Fruit fly (Drosophila melanogaster): ENCODE measurements around the gene CG33725.
A peak's percentile ranks its signal among the peaks of the same experiment; 100 is the strongest.

The CG33725 gene

DNA sequence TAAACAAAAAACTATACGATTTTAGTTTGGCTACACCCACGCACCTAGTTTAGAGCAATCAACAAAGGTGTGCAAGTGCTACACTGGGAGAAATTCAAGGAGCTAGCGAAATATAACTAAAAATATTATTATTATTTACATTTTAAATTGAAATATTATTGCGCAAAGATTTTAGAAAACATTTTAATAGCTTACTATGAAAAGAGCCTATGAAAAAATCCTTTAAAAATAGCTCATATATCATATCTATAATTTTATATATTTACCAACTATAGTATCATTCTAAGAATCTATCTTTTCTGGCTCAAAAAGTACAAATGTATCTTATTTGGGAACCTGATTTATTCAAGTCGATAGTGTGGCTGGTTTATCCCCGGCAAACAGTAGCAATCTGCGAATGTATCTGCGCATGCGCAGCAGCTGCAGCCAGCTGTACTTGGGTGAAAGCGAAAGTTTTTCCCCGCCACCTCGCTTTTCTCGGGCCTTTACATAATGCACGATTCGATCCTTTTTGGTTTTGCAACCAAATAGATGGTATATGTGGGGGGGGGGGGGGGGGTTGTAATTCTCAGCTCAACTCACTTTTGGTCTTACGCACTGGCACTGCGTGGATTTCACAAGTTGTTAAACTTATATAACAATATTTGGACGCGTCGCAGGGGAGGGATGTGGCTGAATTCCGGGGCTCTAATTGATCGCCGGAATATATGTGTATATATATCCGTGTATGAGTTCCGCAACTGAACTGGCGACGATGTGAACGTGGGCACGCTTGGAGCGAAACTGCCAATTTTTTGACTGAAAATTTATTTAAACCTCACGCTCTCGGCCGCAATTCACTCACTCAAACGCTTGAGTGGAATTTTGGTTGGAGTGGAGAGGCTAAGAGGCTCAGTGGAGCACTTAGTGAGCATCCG lies 14.3 kb downstream of the CG33725 start, which contains the start of gene CG10657 (continued):
- no peak for TF ChIP-seq CG6813 (GFP tag; optimal IDR thresholded peaks at IDR 0.05)
- no peak for TF ChIP-seq corto (GFP tag; optimal IDR thresholded peaks at IDR 0.05)
- no peak for TF ChIP-seq ssp (GFP tag; IDR thresholded peaks at IDR 0.05)
- TF ChIP-seq CG11696 (GFP tag; IDR thresholded peaks at IDR 0.05): no peak
- no peak for TF ChIP-seq rib (GFP tag; IDR thresholded peaks at IDR 0.05)
- TF ChIP-seq CG10565 (GFP tag; optimal IDR thresholded peaks at IDR 0.05): no peak
- TF ChIP-seq CG18599 (GFP tag; optimal IDR thresholded peaks at IDR 0.05): no peak
- no peak for TF ChIP-seq CG6272 (GFP tag; IDR thresholded peaks at IDR 0.05)
- TF ChIP-seq CG1832 (GFP tag; optimal IDR thresholded peaks at IDR 0.05): no peak
- TF ChIP-seq CG10267 (tag; optimal IDR thresholded peaks at IDR 0.05): no peak
- TF ChIP-seq pan (optimal IDR thresholded peaks at IDR 0.05): no peak
- TF ChIP-seq pan (GFP tag; optimal IDR thresholded peaks at IDR 0.05 in 1 of 2, IDR thresholded peaks at IDR 0.05 in 1 of 2): no peak
- no peak for TF ChIP-seq CG12942 (GFP tag; optimal IDR thresholded peaks at IDR 0.05)
- TF ChIP-seq Scr (GFP tag; IDR thresholded peaks at IDR 0.05; ENCODE audit: partially characterized antibody): peak; percentile 29; the same call in 1 of the 2 replicates
- TF ChIP-seq CG13424 (tag; optimal IDR thresholded peaks at IDR 0.05): no peak
- no peak for TF ChIP-seq CG7556 (GFP tag; optimal IDR thresholded peaks at IDR 0.05)
- TF ChIP-seq cad (GFP tag; optimal IDR thresholded peaks at IDR 0.05): no peak
- no peak for TF ChIP-seq CG8924 (tag; optimal IDR thresholded peaks at IDR 0.05)
- no peak for TF ChIP-seq Hand (GFP tag; optimal IDR thresholded peaks at IDR 0.05)
- no peak for TF ChIP-seq lab (GFP tag; optimal IDR thresholded peaks at IDR 0.05)
- no peak for TF ChIP-seq CG2129 (GFP tag; IDR thresholded peaks at IDR 0.05; ENCODE audit: partially characterized antibody)
- TF ChIP-seq CG5953 (GFP tag; IDR thresholded peaks at IDR 0.05): no peak
- TF ChIP-seq CG15696 (tag; optimal IDR thresholded peaks at IDR 0.05): no peak
- TF ChIP-seq CG14441 (GFP tag; IDR thresholded peaks at IDR 0.05): peak; percentile 25; the same call in 1 of the 2 replicates
- TF ChIP-seq Pdp1 (GFP tag; optimal IDR thresholded peaks at IDR 0.05): peak in 1 of 2 experiments; percentile 92
- no peak for TF ChIP-seq Antp (GFP tag; optimal IDR thresholded peaks at IDR 0.05)
- TF ChIP-seq Jarid2 (GFP tag; optimal IDR thresholded peaks at IDR 0.05): peak; percentile 57
- no peak for TF ChIP-seq CG18619 (GFP tag; optimal IDR thresholded peaks at IDR 0.05)
- TF ChIP-seq CG2199 (GFP tag; IDR thresholded peaks at IDR 0.05): no peak
- 0 out of 3 replicates have a peak, but pooled peaks have one; percentile 21 for TF ChIP-seq otp (GFP tag; IDR thresholded peaks at IDR 0.05)
- no peak for TF ChIP-seq E2f2 (GFP tag; IDR thresholded peaks at IDR 0.05)
- no peak for TF ChIP-seq nerfin-1 (tag; optimal IDR thresholded peaks at IDR 0.05)
- TF ChIP-seq CG12071 (GFP tag; optimal IDR thresholded peaks at IDR 0.05): no peak
- no peak for TF ChIP-seq lbe (GFP tag; optimal IDR thresholded peaks at IDR 0.05)
- TF ChIP-seq twi (tag; optimal IDR thresholded peaks at IDR 0.05): no peak
- TF ChIP-seq CG8478 (optimal IDR thresholded peaks at IDR 0.05): no peak
- no peak for TF ChIP-seq ap (GFP tag; IDR thresholded peaks at IDR 0.05)
- peak; percentile 57; the same call in 1 of the 2 replicates for TF ChIP-seq crol (GFP tag; IDR thresholded peaks at IDR 0.05)
- TF ChIP-seq CG12769 (tag; optimal IDR thresholded peaks at IDR 0.05): peak; percentile 47
- no peak for TF ChIP-seq Deaf1 (tag; optimal IDR thresholded peaks at IDR 0.05)
- no peak for TF ChIP-seq ftz-f1 (GFP tag; optimal IDR thresholded peaks at IDR 0.05)
- 0 out of 2 replicates have a peak, but pooled peaks have one; percentile 32 for TF ChIP-seq sim (GFP tag; IDR thresholded peaks at IDR 0.05)
- TF ChIP-seq br (optimal IDR thresholded peaks at IDR 0.05): no peak
- TF ChIP-seq Aef1 (GFP tag; IDR thresholded peaks at IDR 0.05): no peak
- TF ChIP-seq CG8089 (GFP tag; optimal IDR thresholded peaks at IDR 0.05): no peak
- peak in 1 of 2 experiments; percentile 28 for TF ChIP-seq Trl (optimal IDR thresholded peaks at IDR 0.05)
- no peak for TF ChIP-seq Trl (GFP tag; optimal IDR thresholded peaks at IDR 0.05)
- TF ChIP-seq grau (tag; optimal IDR thresholded peaks at IDR 0.05): no peak
- TF ChIP-seq CG7987 (GFP tag; optimal IDR thresholded peaks at IDR 0.05): no peak
- TF ChIP-seq Med (GFP tag): peak; percentile 81
